Fruit fly (Drosophila melanogaster) whole organism, embryonic: ENCODE data around the gene InR.
A peak's percentile ranks its signal among the peaks of the same experiment; 100 is the strongest.

ENCODE experiments used
- Atf-2 ChIP-seq: fragments of 200-800 bp; sonication (Bioruptor generic); optimal IDR thresholded peaks from 2 replicates; lab custom pipeline; 2016; ENCODE audit warnings: missing biosample characterization, missing genetic modification characterization
- CG10209 ChIP-seq: fragments of 200-800 bp; sonication (Bioruptor generic); optimal IDR thresholded peaks from 3 replicates; lab custom pipeline; 2017; ENCODE audit warnings: missing biosample characterization, mild to moderate bottlenecking, missing genetic modification characterization, missing genetic modification reagents
- CG10366 ChIP-seq: fragments of 200-800 bp; sonication (Bioruptor generic); IDR thresholded peaks from 2 replicates; pipeline ENCODE4 v1.3.6; 2022; ENCODE audit warnings: missing biosample characterization, missing genetic modification characterization
- CG10565 ChIP-seq: fragments of 200-800 bp; sonication (Bioruptor generic); optimal IDR thresholded peaks from 3 replicates; lab custom pipeline; 2016; ENCODE audit warnings: missing biosample characterization, mild to moderate bottlenecking, missing genetic modification characterization
- CG1233 ChIP-seq: fragments of 200-800 bp; sonication (Bioruptor generic); optimal IDR thresholded peaks from 4 replicates; lab custom pipeline; 2018; ENCODE audit warnings: missing biosample characterization, mild to moderate bottlenecking, missing genetic modification characterization
- CG12659 ChIP-seq: fragments of 200-800 bp; sonication (Bioruptor generic); optimal IDR thresholded peaks from 3 replicates; lab custom pipeline; 2017; ENCODE audit warnings: mild to moderate bottlenecking, missing biosample characterization, missing genetic modification reagents, missing genetic modification characterization
- CG15269 ChIP-seq: fragments of 200-800 bp; sonication (Bioruptor generic); optimal IDR thresholded peaks from 2 replicates; lab custom pipeline; 2018; ENCODE audit warnings: missing biosample characterization, mild to moderate bottlenecking, missing genetic modification characterization, moderate library complexity
- CG17568 ChIP-seq: fragments of 200-800 bp; sonication (Bioruptor generic); optimal IDR thresholded peaks from 2 replicates; lab custom pipeline; 2018; ENCODE audit warnings: missing biosample characterization, mild to moderate bottlenecking, missing genetic modification characterization, moderate library complexity
- CG17802 ChIP-seq: fragments of 200-800 bp; sonication (Bioruptor generic); optimal IDR thresholded peaks from 2 replicates; lab custom pipeline; 2018; ENCODE audit warnings: missing biosample characterization, mild to moderate bottlenecking, missing genetic modification characterization, moderate library complexity
- CG18476 ChIP-seq: fragments of 200-800 bp; sonication (Bioruptor generic); optimal IDR thresholded peaks from 2 replicates; lab custom pipeline; 2016; ENCODE audit warnings: missing biosample characterization, mild to moderate bottlenecking, missing genetic modification characterization
- CG18764 ChIP-seq: fragments of 200-800 bp; sonication (Bioruptor generic); optimal IDR thresholded peaks from 3 replicates; lab custom pipeline; 2016; ENCODE audit warnings: missing biosample characterization, missing genetic modification characterization
- CG2199 ChIP-seq: fragments of 200-800 bp; sonication (Bioruptor generic); IDR thresholded peaks from 3 replicates; pipeline ENCODE4 v1.3.6; 2022; ENCODE audit warnings: missing biosample characterization, missing genetic modification characterization
- CG31224 ChIP-seq: fragments of 200-800 bp; sonication (Bioruptor generic); IDR thresholded peaks from 2 replicates; pipeline ENCODE4 v1.3.6; 2022; ENCODE audit warnings: missing biosample characterization, missing genetic modification characterization
- CG34376 ChIP-seq: fragments of 200-800 bp; sonication (Bioruptor generic); optimal IDR thresholded peaks from 2 replicates; lab custom pipeline; 2018; ENCODE audit warnings: missing biosample characterization, mild to moderate bottlenecking, missing genetic modification characterization
- CG4707 ChIP-seq: fragments of 200-800 bp; sonication (Bioruptor generic); optimal IDR thresholded peaks from 2 replicates; lab custom pipeline; 2018; ENCODE audit warnings: missing biosample characterization, mild to moderate bottlenecking, missing genetic modification characterization, moderate library complexity
- CG6765 ChIP-seq: fragments of 200-800 bp; sonication (Bioruptor generic); optimal IDR thresholded peaks from 3 replicates; lab custom pipeline; 2017; ENCODE audit warnings: missing biosample characterization, mild to moderate bottlenecking, missing genetic modification characterization
- CG7357 ChIP-seq: fragments of 200-800 bp; sonication (Bioruptor generic); IDR thresholded peaks from 3 replicates; pipeline ENCODE4 v1.3.6; 2022; ENCODE audit warnings: missing biosample characterization, missing genetic modification characterization
- CG7987 ChIP-seq: fragments of 200-800 bp; sonication (Bioruptor generic); optimal IDR thresholded peaks from 2 replicates; lab custom pipeline; 2018; ENCODE audit warnings: missing biosample characterization, mild to moderate bottlenecking, missing genetic modification characterization, moderate library complexity
- CG9876 ChIP-seq: fragments of 200-800 bp; sonication (Bioruptor generic); optimal IDR thresholded peaks from 2 replicates; lab custom pipeline; 2016; ENCODE audit warnings: missing biosample characterization, missing genetic modification characterization
- Chrac-16 ChIP-seq: fragments of 200-800 bp; sonication (Bioruptor generic); optimal IDR thresholded peaks from 3 replicates; lab custom pipeline; 2016; ENCODE audit warnings: missing biosample characterization, missing genetic modification characterization
- D ChIP-seq, 2 experiments: fragments of 200-800 bp in 1 of 2; fragments of >200 bp in 1 of 2; sonication (Bioruptor generic) in 1 of 2; optimal IDR thresholded peaks; 2 replicates in 1 of 2; 3 replicates in 1 of 2; lab custom pipeline; 2017; ENCODE audit warnings: mild to moderate bottlenecking in 1 of 2, missing biosample characterization in 1 of 2, missing genetic modification characterization in 1 of 2, missing genetic modification reagents in 1 of 2
- Ets97D ChIP-seq: fragments of 200-800 bp; sonication (Bioruptor generic); optimal IDR thresholded peaks from 3 replicates; lab custom pipeline; 2016; ENCODE audit warnings: missing biosample characterization, missing genetic modification characterization
- Hr78 ChIP-seq, 2 experiments: fragments of 200-800 bp in 1 of 2; fragments of >200 bp in 1 of 2; sonication (Bioruptor generic) in 1 of 2; optimal IDR thresholded peaks; 2 replicates each; lab custom pipeline; 2017 to 2019; ENCODE audit warnings: missing biosample characterization in 2 of 2, missing genetic modification characterization in 2 of 2, mild to moderate bottlenecking in 1 of 2, moderate library complexity in 1 of 2
- Lim3 ChIP-seq: fragments of 200-800 bp; sonication (Bioruptor generic); IDR thresholded peaks from 2 replicates; pipeline ENCODE4 v1.3.6; 2022; ENCODE audit warnings: missing biosample characterization, missing genetic modification characterization
- NK7.1 ChIP-seq: fragments of 200-800 bp; sonication (Bioruptor generic); optimal IDR thresholded peaks from 3 replicates; lab custom pipeline; 2016; ENCODE audit warnings: missing biosample characterization, missing genetic modification characterization
- Neu2 ChIP-seq: fragments of 200-800 bp; sonication (Bioruptor generic); optimal IDR thresholded peaks from 3 replicates; lab custom pipeline; 2016; ENCODE audit warnings: missing biosample characterization, missing genetic modification characterization, borderline replicate concordance
- Nf-YB ChIP-seq: fragments of 200-800 bp; sonication (Bioruptor generic); optimal IDR thresholded peaks from 3 replicates; lab custom pipeline; 2019; ENCODE audit warnings: missing biosample characterization, mild to moderate bottlenecking, missing genetic modification characterization, moderate library complexity
- Oli ChIP-seq: fragments of 200-800 bp; sonication (Bioruptor generic); optimal IDR thresholded peaks from 2 replicates; lab custom pipeline; 2018; ENCODE audit warnings: missing biosample characterization, mild to moderate bottlenecking, missing genetic modification characterization, moderate library complexity
- Pdp1 ChIP-seq, 2 experiments: fragments of 200-800 bp; sonication (Bioruptor generic); optimal IDR thresholded peaks; 3 replicates each; lab custom pipeline; 2016; ENCODE audit warnings: missing biosample characterization in 2 of 2, missing genetic modification characterization in 2 of 2, mild to moderate bottlenecking in 1 of 2, moderate library complexity in 1 of 2
- Scr ChIP-seq: fragments of 200-800 bp; sonication (Bioruptor generic); IDR thresholded peaks from 2 replicates; pipeline ENCODE4 v1.3.6; 2022; ENCODE audit warnings: missing biosample characterization, missing genetic modification characterization; ENCODE audit not compliant: partially characterized antibody
- Xbp1 ChIP-seq: fragments of 200-800 bp; sonication (Bioruptor generic); optimal IDR thresholded peaks from 3 replicates; lab custom pipeline; 2016; ENCODE audit warnings: missing biosample characterization, mild to moderate bottlenecking, missing genetic modification characterization
- bigmax ChIP-seq: fragments of 200-800 bp; sonication (Bioruptor generic); optimal IDR thresholded peaks from 2 replicates; lab custom pipeline; 2018; ENCODE audit warnings: missing biosample characterization, mild to moderate bottlenecking, missing genetic modification characterization
- crol ChIP-seq: fragments of 200-800 bp; sonication (Bioruptor generic); IDR thresholded peaks from 2 replicates; pipeline ENCODE4 v1.3.6; 2022; ENCODE audit warnings: missing biosample characterization, missing genetic modification characterization
- cwo ChIP-seq: fragments of 200-800 bp; sonication (Bioruptor generic); optimal IDR thresholded peaks from 3 replicates; lab custom pipeline; 2017; ENCODE audit warnings: missing biosample characterization, missing genetic modification characterization, mild to moderate bottlenecking, moderate library complexity, missing genetic modification reagents
- dimm ChIP-seq: fragments of 200-800 bp; sonication (Bioruptor generic); IDR thresholded peaks from 2 replicates; pipeline ENCODE4 v1.3.6; 2022; ENCODE audit warnings: missing biosample characterization, missing genetic modification characterization
- dysf ChIP-seq: fragments of 200-800 bp; sonication (Bioruptor generic); IDR thresholded peaks from 3 replicates; pipeline ENCODE4 v1.3.6; 2022; ENCODE audit warnings: missing biosample characterization, missing genetic modification characterization
- eyg ChIP-seq: fragments of 200-800 bp; sonication (Bioruptor generic); optimal IDR thresholded peaks from 3 replicates; lab custom pipeline; 2016; ENCODE audit warnings: missing biosample characterization, missing genetic modification characterization
- fd96Cb ChIP-seq: fragments of 200-800 bp; sonication (Bioruptor generic); optimal IDR thresholded peaks from 2 replicates; lab custom pipeline; 2018; ENCODE audit warnings: missing biosample characterization, mild to moderate bottlenecking, missing genetic modification characterization, moderate library complexity
- gce ChIP-seq: fragments of 200-800 bp; sonication (Bioruptor generic); IDR thresholded peaks from 3 replicates; pipeline ENCODE4 v1.3.6; 2022; ENCODE audit warnings: missing biosample characterization, missing genetic modification characterization
- gsb-n ChIP-seq: fragments of 200-800 bp; sonication (Bioruptor generic); optimal IDR thresholded peaks from 3 replicates; lab custom pipeline; 2018; ENCODE audit warnings: missing biosample characterization, mild to moderate bottlenecking, missing genetic modification characterization
- h ChIP-seq: fragments of >200 bp; optimal IDR thresholded peaks from 2 replicates; lab custom pipeline; 2017
- inv ChIP-seq: fragments of 200-800 bp; sonication (Bioruptor generic); IDR thresholded peaks from 2 replicates; pipeline ENCODE4 v1.3.6; 2022; ENCODE audit warnings: missing biosample characterization, missing genetic modification characterization; ENCODE audit not compliant: partially characterized antibody
- prd ChIP-seq, 3 experiments: fragments of >200 bp in 2 of 3; fragments of 200-800 bp in 1 of 3; sonication (Bioruptor generic) in 1 of 3; optimal IDR thresholded peaks in 2 of 3; IDR thresholded peaks in 1 of 3; 2 replicates in 2 of 3; 3 replicates in 1 of 3; pipeline versions ENCODE4 v1.3.6 to Lab custom; 2017 to 2022; ENCODE audit warnings: missing biosample characterization in 1 of 3, missing genetic modification characterization in 1 of 3
- rib ChIP-seq: fragments of 200-800 bp; sonication (Bioruptor generic); IDR thresholded peaks from 2 replicates; pipeline ENCODE4 v1.3.6; 2022; ENCODE audit warnings: missing biosample characterization, missing genetic modification characterization
- slp2 ChIP-seq: fragments of 200-800 bp; sonication (Bioruptor generic); optimal IDR thresholded peaks from 2 replicates; lab custom pipeline; 2016; ENCODE audit warnings: missing biosample characterization, missing genetic modification characterization
- sug ChIP-seq: fragments of 200-800 bp; optimal IDR thresholded peaks from 2 replicates; lab custom pipeline; 2019; ENCODE audit warnings: missing biosample characterization, mild to moderate bottlenecking, missing genetic modification characterization, moderate library complexity
- tin ChIP-seq: fragments of 200-800 bp; sonication (Bioruptor generic); optimal IDR thresholded peaks from 3 replicates; lab custom pipeline; 2016; ENCODE audit warnings: missing biosample characterization, missing genetic modification characterization
- tna ChIP-seq: fragments of 200-800 bp; sonication (Bioruptor generic); IDR thresholded peaks from 2 replicates; pipeline ENCODE4 v1.3.6; 2022; ENCODE audit warnings: missing biosample characterization, missing genetic modification characterization; ENCODE audit not compliant: partially characterized antibody
- unpg ChIP-seq: fragments of 200-800 bp; sonication (Bioruptor generic); optimal IDR thresholded peaks from 3 replicates; lab custom pipeline; 2018; ENCODE audit warnings: missing biosample characterization, mild to moderate bottlenecking, missing genetic modification characterization, moderate library complexity

The InR gene

DNA sequence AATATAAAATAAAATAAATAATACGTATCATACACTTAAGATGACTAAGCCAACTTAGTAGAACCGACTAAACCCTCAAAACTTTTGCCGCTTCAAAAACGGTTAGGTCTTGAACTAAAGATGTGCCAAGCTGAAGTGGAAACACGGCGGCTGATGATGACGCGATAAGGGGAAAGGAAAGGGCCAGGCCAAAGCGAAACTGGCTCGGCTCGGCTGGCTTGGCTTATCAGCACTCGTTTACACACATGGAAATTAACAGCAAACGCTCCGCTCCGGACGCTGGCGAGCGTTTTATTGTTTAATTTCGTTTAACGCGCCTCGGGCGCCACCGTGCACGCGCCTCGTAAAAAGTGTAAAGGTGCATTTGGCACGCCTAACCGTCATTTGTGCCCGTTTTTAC is 36.5 kb downstream of the InR start (continued):
- TF ChIP-seq Lim3 (no peak), CG2199 (GFP tag; lab: Robert Waterston, UW) (peak; percentile 36; the same call in 1 of the 3 replicates), Hr78 (GFP tag; optimal IDR thresholded peaks at IDR 0.05; lab: Kevin White, UChicago) (no peak), CG7987 (GFP tag; lab: Kevin White, UChicago) (peak; percentile 3), eyg (GFP tag; lab: Kevin White, UChicago) (no peak), CG1233 (GFP tag; lab: Kevin White, UChicago) (no peak), dimm (GFP tag; lab: Robert Waterston, UW) (no peak), bigmax (GFP tag; lab: Kevin White, UChicago) (no peak), CG4707 (GFP tag; lab: Kevin White, UChicago) (no peak), CG15269 (tag; lab: Kevin White, UChicago) (no peak), Scr (GFP tag; lab: Robert Waterston, UW) (no peak), NK7.1 (GFP tag; lab: Kevin White, UChicago) (no peak), CG17802 (tag; lab: Kevin White, UChicago) (no peak), Xbp1 (GFP tag; lab: Kevin White, UChicago) (no peak), fd96Cb (tag; lab: Kevin White, UChicago) (no peak), CG10366 (GFP tag; lab: Robert Waterston, UW) (no peak), CG9876 (GFP tag; lab: Kevin White, UChicago) (no peak), CG10209 (no peak), CG17568 (GFP tag; lab: Kevin White, UChicago) (no peak), dysf (GFP tag; lab: Robert Waterston, UW) (no peak), gce (0 out of 3 replicates have a peak, but pooled peaks have one; percentile 43), CG12659 (no peak), slp2 (GFP tag; lab: Kevin White, UChicago) (no peak), prd (optimal IDR thresholded peaks at IDR 0.05; lab: Kevin White, UChicago) (no peak), prd (GFP tag; IDR thresholded peaks at IDR 0.05; lab: Robert Waterston, UW) (no peak), h (no peak), cwo (peak; percentile 36), Atf-2 (GFP tag; lab: Kevin White, UChicago) (no peak), tin (GFP tag; lab: Kevin White, UChicago) (no peak), inv (no peak), D (optimal IDR thresholded peaks at IDR 0.05; lab: Kevin White, UChicago) (no peak), D (GFP tag; optimal IDR thresholded peaks at IDR 0.05; lab: Kevin White, UChicago) (no peak), Nf-YB (GFP tag; lab: Kevin White, UChicago) (no peak), CG7357 (GFP tag; lab: Robert Waterston, UW) (no peak), gsb-n (tag; lab: Kevin White, UChicago) (no peak), Ets97D (no peak), crol (GFP tag; lab: Robert Waterston, UW) (peak; percentile 40; the same call in 1 of the 2 replicates), CG10565 (no peak), unpg (GFP tag; lab: Kevin White, UChicago) (no peak), sug (tag; lab: Kevin White, UChicago) (peak; percentile 74), Pdp1 (GFP tag; optimal IDR thresholded peaks at IDR 0.05; lab: Kevin White, UChicago) (no peak), CG6765 (GFP tag; lab: Kevin White, UChicago) (no peak), tna (no peak), CG31224 (GFP tag; lab: Robert Waterston, UW) (no peak), CG18764 (no peak), Chrac-16 (no peak), rib (0 out of 2 replicates have a peak, but pooled peaks have one; percentile 21), CG18476 (GFP tag; lab: Kevin White, UChicago) (no peak), Oli (no peak), CG34376 (GFP tag; lab: Kevin White, UChicago) (peak; percentile 24), Neu2 (GFP tag; lab: Kevin White, UChicago) (no peak)
